Worm (Caenorhabditis elegans) whole organism, L2 larva: ENCODE results near the gene cutl-26.

Experiments used
- C34F6.9 ChIP-seq: fragments of 150-350 bp; optimal IDR thresholded peaks from 2 replicates; lab custom pipeline; 2014; ENCODE audit warnings: missing biosample characterization, missing genetic modification characterization
- F13H6.1 ChIP-seq: sonication (generic microtip); optimal IDR thresholded peaks from 2 replicates; lab custom pipeline; 2016; ENCODE audit warnings: missing genetic modification characterization, missing compliant biosample characterization
- R02D3.7 ChIP-seq: fragments of 150-350 bp; optimal IDR thresholded peaks from 2 replicates; lab custom pipeline; 2014; ENCODE audit warnings: missing biosample characterization, missing genetic modification characterization
- Y55F3AM.14 ChIP-seq: fragments of 200-800 bp; sonication (Bioruptor generic); optimal IDR thresholded peaks from 2 replicates; lab custom pipeline; 2018; ENCODE audit warnings: mild to moderate bottlenecking, missing genetic modification characterization, missing compliant biosample characterization
- ZK546.5 ChIP-seq: sonication (generic microtip); optimal IDR thresholded peaks from 2 replicates; lab custom pipeline; 2017; ENCODE audit warnings: missing biosample characterization, missing genetic modification characterization
- aly-2 ChIP-seq: fragments of 150-350 bp; optimal IDR thresholded peaks from 2 replicates; lab custom pipeline; 2014; ENCODE audit warnings: missing biosample characterization, missing genetic modification characterization
- ama-1 ChIP-seq: fragments of 150-350 bp; optimal IDR thresholded peaks from 2 replicates; lab custom pipeline; 2018; ENCODE audit warnings: inconsistent platforms
- ceh-16 ChIP-seq: fragments of 150-350 bp; optimal IDR thresholded peaks from 2 replicates; lab custom pipeline; 2014; ENCODE audit warnings: missing biosample characterization, missing genetic modification characterization
- ceh-82 ChIP-seq: fragments of 150-350 bp; optimal IDR thresholded peaks from 2 replicates; lab custom pipeline; 2014; ENCODE audit warnings: missing biosample characterization, missing genetic modification characterization
- crh-2 ChIP-seq: sonication (generic microtip); optimal IDR thresholded peaks from 2 replicates; lab custom pipeline; 2017; ENCODE audit warnings: missing biosample characterization, missing genetic modification characterization
- egl-27 ChIP-seq: sonication (generic microtip); optimal IDR thresholded peaks from 3 replicates; lab custom pipeline; 2017; ENCODE audit warnings: missing biosample characterization, missing genetic modification reagents, missing genetic modification characterization
- elt-1 ChIP-seq: fragments of 150-350 bp; optimal IDR thresholded peaks from 2 replicates; lab custom pipeline; 2014; ENCODE audit warnings: missing biosample characterization, missing genetic modification characterization
- elt-3 ChIP-seq: sonication (generic microtip); optimal IDR thresholded peaks from 2 replicates; lab custom pipeline; 2017; ENCODE audit warnings: missing biosample characterization, missing genetic modification characterization
- fos-1 ChIP-seq: fragments of 150-350 bp; optimal IDR thresholded peaks from 2 replicates; lab custom pipeline; 2014; ENCODE audit warnings: missing biosample characterization, missing genetic modification characterization
- lin-11 ChIP-seq: fragments of 150-350 bp; sonication (generic microtip); optimal IDR thresholded peaks from 2 replicates; lab custom pipeline; 2014; ENCODE audit warnings: missing biosample characterization, missing genetic modification characterization, inconsistent platforms, mixed read lengths
- lin-13 ChIP-seq: fragments of 150-350 bp; optimal IDR thresholded peaks from 2 replicates; lab custom pipeline; 2014; ENCODE audit warnings: missing biosample characterization, missing genetic modification reagents, missing genetic modification characterization
- lin-39 ChIP-seq: fragments of 150-350 bp; optimal IDR thresholded peaks from 2 replicates; lab custom pipeline; 2014; ENCODE audit warnings: missing biosample characterization, missing genetic modification reagents, missing genetic modification characterization
- lsy-2 ChIP-seq, 2 experiments: fragments of 150-350 bp in 1 of 2; sonication (generic microtip) in 1 of 2; optimal IDR thresholded peaks; 2 replicates each; lab custom pipeline; 2014 to 2017; ENCODE audit warnings: missing biosample characterization in 2 of 2, missing genetic modification characterization in 2 of 2
- mab-5 ChIP-seq: fragments of 150-350 bp; optimal IDR thresholded peaks from 2 replicates; lab custom pipeline; 2014; ENCODE audit warnings: missing biosample characterization, missing genetic modification characterization
- mbf-1 ChIP-seq: sonication (generic microtip); optimal IDR thresholded peaks from 2 replicates; lab custom pipeline; 2017; ENCODE audit warnings: missing biosample characterization, missing genetic modification characterization
- mdl-1 ChIP-seq, 2 experiments: fragments of 150-350 bp in 1 of 2; sonication (generic microtip) in 1 of 2; optimal IDR thresholded peaks; 2 replicates each; lab custom pipeline; 2017; ENCODE audit warnings: missing biosample characterization in 2 of 2, missing genetic modification characterization in 2 of 2
- nhr-10 ChIP-seq: sonication (generic microtip); optimal IDR thresholded peaks from 2 replicates; lab custom pipeline; 2017; ENCODE audit warnings: missing biosample characterization, missing genetic modification characterization
- nhr-11 ChIP-seq: fragments of 150-350 bp; optimal IDR thresholded peaks from 2 replicates; lab custom pipeline; 2014; ENCODE audit warnings: missing biosample characterization, missing genetic modification characterization
- nhr-129 ChIP-seq: fragments of 150-350 bp; optimal IDR thresholded peaks from 2 replicates; lab custom pipeline; 2014; ENCODE audit warnings: missing biosample characterization, missing genetic modification characterization
- nhr-23 ChIP-seq: fragments of 150-350 bp; optimal IDR thresholded peaks from 2 replicates; lab custom pipeline; 2014; ENCODE audit warnings: missing biosample characterization, missing genetic modification reagents, missing genetic modification characterization
- nhr-25 ChIP-seq: fragments of 150-350 bp; sonication (generic microtip); optimal IDR thresholded peaks from 3 replicates; lab custom pipeline; 2014; ENCODE audit warnings: missing biosample characterization, missing genetic modification characterization
- nhr-6 ChIP-seq: fragments of 150-350 bp; optimal IDR thresholded peaks from 2 replicates; lab custom pipeline; 2014; ENCODE audit warnings: missing biosample characterization, missing genetic modification characterization
- peb-1 ChIP-seq: fragments of 150-350 bp; optimal IDR thresholded peaks from 2 replicates; lab custom pipeline; 2014; ENCODE audit warnings: missing biosample characterization, missing genetic modification characterization
- skn-1 ChIP-seq: sonication (generic microtip); optimal IDR thresholded peaks from 2 replicates; lab custom pipeline; 2017; ENCODE audit warnings: missing biosample characterization, missing genetic modification characterization
- sma-3 ChIP-seq: sonication (generic microtip); optimal IDR thresholded peaks from 2 replicates; lab custom pipeline; 2016; ENCODE audit warnings: missing genetic modification reagents, missing genetic modification characterization, missing compliant biosample characterization
- sma-9 ChIP-seq, 2 experiments: fragments of 150-350 bp in 1 of 2; sonication (generic microtip) in 1 of 2; optimal IDR thresholded peaks; 2 replicates each; lab custom pipeline; 2014 to 2016; ENCODE audit warnings: missing genetic modification characterization in 2 of 2, mild to moderate bottlenecking in 1 of 2, missing biosample characterization in 1 of 2, missing compliant biosample characterization in 1 of 2, missing genetic modification reagents in 1 of 2, moderate library complexity in 1 of 2
- snpc-4 ChIP-seq: fragments of 150-350 bp; optimal IDR thresholded peaks from 2 replicates; lab custom pipeline; 2014; ENCODE audit warnings: missing biosample characterization, missing genetic modification characterization
- unc-39 ChIP-seq: fragments of 150-350 bp; optimal IDR thresholded peaks from 2 replicates; lab custom pipeline; 2014; ENCODE audit warnings: missing biosample characterization, missing genetic modification characterization
- unc-55 ChIP-seq: fragments of 150-350 bp; sonication (generic microtip); optimal IDR thresholded peaks from 3 replicates; lab custom pipeline; 2014; ENCODE audit warnings: missing biosample characterization, missing genetic modification reagents, missing genetic modification characterization
- zag-1 ChIP-seq: fragments of 150-350 bp; optimal IDR thresholded peaks from 2 replicates; lab custom pipeline; 2014; ENCODE audit warnings: missing biosample characterization, missing genetic modification characterization
- ztf-1 ChIP-seq: fragments of 200-800 bp; sonication (Bioruptor generic); conservative IDR thresholded peaks from 2 replicates; pipeline ENCODE4 v1.3.6; 2022; ENCODE audit warnings: missing genetic modification characterization, missing compliant biosample characterization
- ztf-11 ChIP-seq: sonication (generic microtip); optimal IDR thresholded peaks from 2 replicates; lab custom pipeline; 2017; ENCODE audit warnings: missing biosample characterization, missing genetic modification characterization

Gene cutl-26

DNA sequence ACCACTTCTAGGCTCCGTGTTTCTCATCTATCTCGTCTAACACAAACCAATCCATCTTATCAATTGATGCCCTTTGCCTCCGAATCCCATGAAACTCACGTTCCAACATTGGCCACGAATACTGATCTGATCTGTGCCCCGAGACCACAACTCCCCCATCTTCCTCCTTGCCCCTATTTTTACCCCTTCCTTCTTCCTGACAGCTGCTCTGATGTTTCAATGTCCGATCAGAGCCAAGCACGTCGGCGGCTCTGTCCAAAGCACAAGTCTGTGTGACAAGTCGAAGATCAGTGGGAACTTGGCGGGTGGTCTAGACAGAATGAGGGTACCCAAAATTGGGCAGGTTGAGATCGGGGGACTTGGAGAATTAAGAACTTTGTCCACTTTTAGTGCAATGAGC lies 38.8 kb upstream of the cutl-26 start:
- TF ChIP-seq sma-9 (GFP tag; optimal IDR thresholded peaks at IDR 0.05; lab: Kevin White, UChicago) (peak; percentile 34), sma-9 (tag; optimal IDR thresholded peaks at IDR 0.05; lab: Kevin White, UChicago) (no peak), unc-39 (tag; lab: Kevin White, UChicago) (no peak)
- TF ChIP-seq, all 48 proteins: peak for 1

- TF ChIP-seq ZK546.5 (tag; lab: Kevin White, UChicago) (no peak), mab-5 (tag; lab: Kevin White, UChicago) (no peak), R02D3.7 (tag; lab: Kevin White, UChicago) (no peak), mbf-1 (tag; lab: Kevin White, UChicago) (no peak)
These were observed 34.3 kb upstream of the cutl-26 start for ce11 chrIV:741831-742230.

DNA sequence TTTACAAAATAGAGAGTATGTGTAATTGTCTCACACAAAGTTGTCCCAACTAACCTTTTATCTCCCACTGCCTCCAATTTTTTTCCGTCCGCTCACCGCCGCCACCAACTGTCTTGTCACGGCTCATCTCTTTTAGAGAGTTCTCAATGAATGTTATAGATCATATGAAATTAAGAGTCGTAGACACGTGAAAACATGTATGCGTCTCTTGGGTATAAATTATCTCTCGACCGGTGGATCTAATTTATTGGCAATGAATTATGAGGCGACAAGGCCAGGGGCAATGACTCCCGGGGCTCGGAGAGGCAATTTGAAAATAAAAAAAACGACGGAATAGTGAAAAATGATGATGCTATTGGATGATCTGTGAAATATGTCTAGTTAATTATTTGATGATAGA lies 33.1 kb upstream of the cutl-26 start:
- peak; percentile 56 for TF ChIP-seq F13H6.1 (tag; lab: Kevin White, UChicago)
- TF ChIP-seq ztf-1: no peak
- no peak for TF ChIP-seq unc-39 (tag; lab: Kevin White, UChicago)
- no peak for TF ChIP-seq elt-3
- no peak for TF ChIP-seq crh-2 (tag; lab: Kevin White, UChicago)
- TF ChIP-seq sma-9 (GFP tag; optimal IDR thresholded peaks at IDR 0.05; lab: Kevin White, UChicago): peak; percentile 13
- TF ChIP-seq sma-9 (tag; optimal IDR thresholded peaks at IDR 0.05; lab: Kevin White, UChicago): no peak
- TF ChIP-seq mbf-1 (tag; lab: Kevin White, UChicago): no peak
- no peak for TF ChIP-seq ceh-82 (tag; lab: Kevin White, UChicago)
- peak; percentile 93 for TF ChIP-seq mab-5 (tag; lab: Kevin White, UChicago)
- TF ChIP-seq nhr-6 (tag; lab: Kevin White, UChicago): no peak
- no peak for TF ChIP-seq lin-11 (tag; lab: Kevin White, UChicago)
- TF ChIP-seq Y55F3AM.14: no peak
- no peak for TF ChIP-seq R02D3.7 (tag; lab: Kevin White, UChicago)
- no peak for TF ChIP-seq fos-1
- no peak for TF ChIP-seq aly-2 (tag; lab: Kevin White, UChicago)
- no peak for TF ChIP-seq egl-27
- no peak for TF ChIP-seq sma-3 (GFP tag; lab: Kevin White, UChicago)

- TF ChIP-seq zag-1 (tag; lab: Kevin White, UChicago) (no peak), sma-3 (GFP tag; lab: Kevin White, UChicago) (no peak), ceh-82 (tag; lab: Kevin White, UChicago) (no peak), C34F6.9 (tag; lab: Kevin White, UChicago) (no peak), ztf-1 (no peak), ceh-16 (no peak), Y55F3AM.14 (no peak), nhr-129 (tag; lab: Kevin White, UChicago) (no peak), lsy-2 (tag; optimal IDR thresholded peaks at IDR 0.05; lab: Kevin White, UChicago) (no peak), lin-11 (tag; lab: Kevin White, UChicago) (no peak), unc-39 (tag; lab: Kevin White, UChicago) (no peak), ztf-11 (no peak), crh-2 (tag; lab: Kevin White, UChicago) (no peak), elt-1 (tag; lab: Kevin White, UChicago) (no peak), mab-5 (tag; lab: Kevin White, UChicago) (no peak), nhr-6 (tag; lab: Kevin White, UChicago) (no peak), egl-27 (no peak), F13H6.1 (tag; lab: Kevin White, UChicago) (no peak), ZK546.5 (tag; lab: Kevin White, UChicago) (no peak), mdl-1 (tag; optimal IDR thresholded peaks at IDR 0.05; lab: Kevin White, UChicago) (no peak)
These were observed 28.9 kb upstream of the cutl-26 start, which contains the start of gene kvs-5 for ce11 chrIV:736447-736846. Gene kvs-5 (plus strand): TSS chrIV:736747.

DNA sequence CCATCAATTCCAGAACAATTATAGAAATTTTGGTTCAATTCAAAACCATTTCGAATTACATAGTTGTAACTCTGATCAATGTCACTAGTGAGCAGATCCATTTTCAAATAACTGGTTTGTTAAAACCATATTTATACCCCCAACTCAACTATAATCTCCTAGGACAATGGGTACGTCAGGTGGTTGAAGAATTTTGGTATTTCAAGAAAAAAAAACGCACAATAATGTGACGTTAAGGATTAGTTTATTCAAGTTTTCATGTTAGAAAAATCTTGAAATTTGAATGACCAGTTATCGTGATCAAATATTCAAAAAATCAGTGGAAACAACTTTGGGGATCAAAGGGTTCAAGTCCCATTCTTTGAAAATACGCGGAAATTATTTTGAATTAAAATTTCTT lies 23.4 kb upstream of the cutl-26 start, which contains the start of gene srt-24:
srt-24 (minus strand) TSS at position 101 of the 400 bp plus-strand sequence.
- no peak for TF ChIP-seq unc-55 (GFP tag; lab: Kevin White, UChicago)
- TF ChIP-seq nhr-6 (tag; lab: Kevin White, UChicago): no peak
- TF ChIP-seq skn-1 (tag; lab: Kevin White, UChicago): no peak
- TF ChIP-seq nhr-23 (tag; lab: Kevin White, UChicago): no peak
- TF ChIP-seq mab-5 (tag; lab: Kevin White, UChicago): no peak
- no peak for TF ChIP-seq nhr-10
- TF ChIP-seq lin-13 (GFP tag; lab: Kevin White, UChicago): no peak
- no peak for TF ChIP-seq lin-39
- TF ChIP-seq ceh-82 (tag; lab: Kevin White, UChicago): no peak
- TF ChIP-seq elt-3: no peak
- no peak for TF ChIP-seq ztf-1
- no peak for TF ChIP-seq unc-39 (tag; lab: Kevin White, UChicago)
- TF ChIP-seq peb-1 (tag; lab: Kevin White, UChicago): no peak
- TF ChIP-seq snpc-4 (tag; lab: Kevin White, UChicago): no peak
- TF ChIP-seq R02D3.7 (tag; lab: Kevin White, UChicago): no peak
- no peak for TF ChIP-seq nhr-11
- TF ChIP-seq C34F6.9 (tag; lab: Kevin White, UChicago): no peak
- TF ChIP-seq ama-1 (lab: Kevin White, UChicago): no peak
- no peak for TF ChIP-seq egl-27
- TF ChIP-seq nhr-25 (tag; lab: Kevin White, UChicago): no peak
